Worm (Caenorhabditis elegans): ENCODE results near the gene mxl-3.

The mxl-3 gene

DNA sequence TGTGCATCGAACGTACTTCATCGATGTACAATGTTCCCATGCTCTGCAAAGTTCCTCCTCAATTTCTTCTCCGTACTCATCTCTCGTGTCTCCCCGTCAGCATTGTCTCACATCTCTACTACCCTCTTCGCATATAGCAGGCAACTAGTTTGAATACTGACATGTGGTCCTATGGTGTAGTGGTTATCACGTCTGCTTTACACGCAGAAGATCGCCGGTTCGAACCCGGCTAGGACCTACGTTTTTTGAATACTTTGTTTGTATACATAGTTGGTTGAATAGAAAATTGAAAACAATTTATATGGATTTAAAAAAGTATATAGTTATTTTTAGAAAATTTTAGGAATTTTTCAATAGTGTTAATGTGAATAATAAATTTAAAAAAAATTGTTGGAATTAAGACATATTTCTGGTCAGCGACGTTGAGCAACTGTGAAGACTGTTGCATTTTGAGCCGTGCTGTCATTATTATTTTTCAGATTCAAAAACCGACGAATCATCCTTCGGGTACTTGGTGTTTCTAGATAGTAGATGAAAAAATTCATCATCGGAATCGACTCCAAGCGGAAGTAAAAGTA is 43.6 kb downstream of the mxl-3 start (continued):
- no peak; the same call in none of the 2 replicates for TF ChIP-seq mcd-1 (GFP tag; IDR thresholded peaks at IDR 0.05)
- TF ChIP-seq akir-1 (GFP tag; optimal IDR thresholded peaks at IDR 0.05) = no peak
- TF ChIP-seq mxl-1 (tag; optimal IDR thresholded peaks at IDR 0.05) = peak; percentile 93
- TF ChIP-seq hrde-1 (tag; optimal IDR thresholded peaks at IDR 0.05; ENCODE audit: borderline replicate concordance) = peak; percentile 90
- peak; percentile 81 for TF ChIP-seq snpc-1.1 (tag; optimal IDR thresholded peaks at IDR 0.05; ENCODE audit: insufficient read depth)
- TF ChIP-seq cebp-1 (GFP tag; IDR thresholded peaks at IDR 0.05) = peak; percentile 65; the same call in 1 of the 2 replicates
- TF ChIP-seq cebp-1 (tag; optimal IDR thresholded peaks at IDR 0.05) = no peak
- peak; percentile 91 for TF ChIP-seq chd-7 (tag; optimal IDR thresholded peaks at IDR 0.05)
- TF ChIP-seq sdz-38 (tag; optimal IDR thresholded peaks at IDR 0.05) = no peak
- peak; percentile 94 for TF ChIP-seq F52B5.7 (tag; optimal IDR thresholded peaks at IDR 0.05)
- TF ChIP-seq ceh-40 (GFP tag; IDR thresholded peaks at IDR 0.05) = peak; percentile 92
- peak; percentile 98 for TF ChIP-seq B0261.1 (tag; optimal IDR thresholded peaks at IDR 0.05)
- peak; percentile 91; the same call in 1 of the 2 replicates for TF ChIP-seq egl-44 (GFP tag; IDR thresholded peaks at IDR 0.05)
- peak; percentile 34 for TF ChIP-seq lsl-1 (GFP tag; optimal IDR thresholded peaks at IDR 0.05)
- TF ChIP-seq ztf-18 (tag; optimal IDR thresholded peaks at IDR 0.05) = peak; percentile 77
- TF ChIP-seq tlf-1 (GFP tag; optimal IDR thresholded peaks at IDR 0.05) = peak; percentile 62
- peak; percentile 81 for TF ChIP-seq ztf-26 (tag; optimal IDR thresholded peaks at IDR 0.05)
- TF ChIP-seq madf-10 (tag; optimal IDR thresholded peaks at IDR 0.05) = peak; percentile 89
- no peak for TF ChIP-seq hsf-1 (GFP tag; IDR thresholded peaks at IDR 0.05)
- TF ChIP-seq zim-3 (tag; optimal IDR thresholded peaks at IDR 0.05) = peak; percentile 91
- TF ChIP-seq snpc-1.3 (tag; optimal IDR thresholded peaks at IDR 0.05; ENCODE audit: insufficient read depth) = peak; percentile 91
- TF ChIP-seq ZK185.1 (tag; optimal IDR thresholded peaks at IDR 0.05; ENCODE audit: poor library complexity, severe bottlenecking) = peak; percentile 94
- TF ChIP-seq Y67H2A.10 (GFP tag; conservative IDR thresholded peaks at IDR 0.05) = no peak
- no peak for TF ChIP-seq aptf-2 (GFP tag; conservative IDR thresholded peaks at IDR 0.05)
- TF ChIP-seq tbx-9 (tag; optimal IDR thresholded peaks at IDR 0.05; ENCODE audit: borderline replicate concordance) = peak; percentile 72
- peak; percentile 82 for TF ChIP-seq K11D2.4 (GFP tag; IDR thresholded peaks at IDR 0.05)
- TF ChIP-seq attf-3 (GFP tag; conservative IDR thresholded peaks at IDR 0.05) = peak; percentile 61; the same call in 1 of the 2 replicates
- TF ChIP-seq nfya-1 (tag; optimal IDR thresholded peaks at IDR 0.05; ENCODE audit: borderline replicate concordance, insufficient read depth) = no peak
- TF ChIP-seq nhr-179 (tag; optimal IDR thresholded peaks at IDR 0.05) = peak; percentile 55
- 0 out of 2 replicates have a peak, but pooled peaks have one; percentile 33 for TF ChIP-seq hlh-26 (GFP tag; conservative IDR thresholded peaks at IDR 0.05)
- TF ChIP-seq ceh-27 (GFP tag; optimal IDR thresholded peaks at IDR 0.05) = peak; percentile 85
- TF ChIP-seq let-526 (GFP tag; IDR thresholded peaks at IDR 0.05) = 0 out of 2 replicates have a peak, but pooled peaks have one; percentile 78
- no peak for TF ChIP-seq pha-4 (tag; optimal IDR thresholded peaks at IDR 0.05)
- no peak for TF ChIP-seq ztf-6 (GFP tag; IDR thresholded peaks at IDR 0.05)
- TF ChIP-seq nfyb-1 (GFP tag; IDR thresholded peaks at IDR 0.05) = peak; percentile 92
- TF ChIP-seq sptf-2 (GFP tag; optimal IDR thresholded peaks at IDR 0.05) = peak; percentile 90
- TF ChIP-seq ama-1 (optimal IDR thresholded peaks at IDR 0.05) = no peak
- TF ChIP-seq ama-1 (GFP tag; optimal IDR thresholded peaks at IDR 0.05) = peak in 1 of 2 experiments; percentile 91
- TF ChIP-seq nhr-27 (tag; optimal IDR thresholded peaks at IDR 0.05) = peak; percentile 86
- TF ChIP-seq madf-3 (GFP tag; IDR thresholded peaks at IDR 0.05) = no peak; the same call in 1 of the 2 replicates
- peak; percentile 31; the same call in 1 of the 2 replicates for TF ChIP-seq egrh-3 (GFP tag; IDR thresholded peaks at IDR 0.05)
- TF ChIP-seq rpc-1 (optimal IDR thresholded peaks at IDR 0.05) = peak; percentile 99
- peak; percentile 100 for TF ChIP-seq rpc-1 (tag; optimal IDR thresholded peaks at IDR 0.05)
- TF ChIP-seq sea-2 (GFP tag; IDR thresholded peaks at IDR 0.05) = no peak
- peak; percentile 99 for TF ChIP-seq tbp1 (GFP tag; optimal IDR thresholded peaks at IDR 0.05)
- TF ChIP-seq B0019.2 (GFP tag; conservative IDR thresholded peaks at IDR 0.05) = peak; percentile 52; the same call in 1 of the 2 replicates
- peak; percentile 95 for TF ChIP-seq die-1 (tag; optimal IDR thresholded peaks at IDR 0.05)
- 0 out of 2 replicates have a peak, but pooled peaks have one; percentile 67 for TF ChIP-seq C17E4.6 (GFP tag; IDR thresholded peaks at IDR 0.05)

Data from whole organism, young adult.